Fruit fly (Drosophila melanogaster) ovary, adult (tissue): ENCODE data around the gene Adk2.

ENCODE experiments used
- CG17801 ChIP-seq: fragments of 200-800 bp; optimal IDR thresholded peaks from 2 replicates; lab custom pipeline; 2019; ENCODE audit warnings: missing biosample characterization, mild to moderate bottlenecking, missing genetic modification characterization, moderate library complexity; ENCODE audit not compliant: partially characterized antibody

Gene Adk2

dm6 chr3L:13022160-13022853, at the start of gene Adk2:
Gene Adk2, minus strand, starts transcription at chr3L:13022688.
- no peak for TF ChIP-seq CG17801 (GFP tag; lab: Kevin White, UChicago)

- no peak for TF ChIP-seq CG17801 (GFP tag; lab: Kevin White, UChicago)
Observed at dm6 chr3L:13068293-13068692, 45.8 kb upstream of the Adk2 start.

- no peak for TF ChIP-seq CG17801 (GFP tag; lab: Kevin White, UChicago)
Observed at dm6 chr3L:13066220-13066619, 43.7 kb upstream of the Adk2 start.

- TF ChIP-seq CG17801 (GFP tag; lab: Kevin White, UChicago) = no peak
Observed at dm6 chr3L:13065619-13066018, 43.1 kb upstream of the Adk2 start.

- no peak for TF ChIP-seq CG17801 (GFP tag; lab: Kevin White, UChicago)
Observed at dm6 chr3L:13064935-13065334, 42.4 kb upstream of the Adk2 start.

- no peak for TF ChIP-seq CG17801 (GFP tag; lab: Kevin White, UChicago)
Observed at dm6 chr3L:13064346-13064745, 41.9 kb upstream of the Adk2 start.

dm6 chr3L:13062746-13063145, 40.3 kb upstream of the Adk2 start, which contains the start of gene CG34429:
Gene CG34429, plus strand, starts transcription at chr3L:13063046.
- TF ChIP-seq CG17801 (GFP tag; lab: Kevin White, UChicago) = no peak

- TF ChIP-seq CG17801 (GFP tag; lab: Kevin White, UChicago) = no peak
Observed at dm6 chr3L:13061322-13061809, 38.9 kb upstream of the Adk2 start, which contains the start of the genes CG14115 and CG34428. Gene CG14115, minus strand, starts transcription at chr3L:13061422. Gene CG34428, plus strand, starts transcription at chr3L:13061759.

- no peak for TF ChIP-seq CG17801 (GFP tag; lab: Kevin White, UChicago)
Observed at dm6 chr3L:13058429-13058828, 35.9 kb upstream of the Adk2 start.

- no peak for TF ChIP-seq CG17801 (GFP tag; lab: Kevin White, UChicago)
Observed at dm6 chr3L:13050675-13051202, 28.3 kb upstream of the Adk2 start.

dm6 chr3L:13049671-13050070, 27.2 kb upstream of the Adk2 start:
- no peak for TF ChIP-seq CG17801 (GFP tag; lab: Kevin White, UChicago)

- TF ChIP-seq CG17801 (GFP tag; lab: Kevin White, UChicago) = peak; percentile 16
Observed at dm6 chr3L:13046758-13047157, 24.3 kb upstream of the Adk2 start, which contains the start of gene CG11279. Gene CG11279, plus strand, starts transcription at chr3L:13046977.

- TF ChIP-seq CG17801 (GFP tag; lab: Kevin White, UChicago) = no peak
Observed at dm6 chr3L:13044335-13044814, 21.9 kb upstream of the Adk2 start, which contains the start of gene Syx13. Gene Syx13, plus strand, starts transcription at chr3L:13044434.

dm6 chr3L:13041292-13042067, 19.0 kb upstream of the Adk2 start, which contains the start of gene RpS4:
Gene RpS4, plus strand, starts transcription at chr3L:13041756.
- TF ChIP-seq CG17801 (GFP tag; lab: Kevin White, UChicago) = peak; percentile 86

dm6 chr3L:13040849-13041248, 18.4 kb upstream of the Adk2 start:
- TF ChIP-seq CG17801 (GFP tag; lab: Kevin White, UChicago) = no peak
